Fruit fly (Drosophila melanogaster) whole organism, embryonic: ENCODE results near the gene Cog3.
A peak's percentile ranks its signal among the peaks of the same experiment; 100 is the strongest.

ENCODE experiments used
- Asciz ChIP-seq: fragments of 200-800 bp; sonication (Bioruptor generic); optimal IDR thresholded peaks from 2 replicates; lab custom pipeline; 2017; ENCODE audit warnings: missing biosample characterization, mild to moderate bottlenecking, missing genetic modification characterization, missing genetic modification reagents
- Blimp-1 ChIP-seq: fragments of 200-800 bp; sonication (Bioruptor generic); optimal IDR thresholded peaks from 3 replicates; lab custom pipeline; 2018; ENCODE audit warnings: missing biosample characterization, missing genetic modification characterization, mild to moderate bottlenecking, moderate library complexity, missing genetic modification reagents
- CG10321 ChIP-seq: fragments of 200-800 bp; sonication (Bioruptor generic); IDR thresholded peaks from 2 replicates; pipeline ENCODE4 v1.3.6; 2022; ENCODE audit warnings: missing biosample characterization, missing genetic modification characterization
- CG10979 ChIP-seq: fragments of 200-800 bp; sonication (Bioruptor generic); optimal IDR thresholded peaks from 2 replicates; lab custom pipeline; 2018; ENCODE audit warnings: missing biosample characterization, mild to moderate bottlenecking, missing genetic modification characterization, moderate library complexity
- CG11695 ChIP-seq: fragments of 200-800 bp; sonication (Bioruptor generic); IDR thresholded peaks from 3 replicates; pipeline ENCODE4 v1.3.6; 2022; ENCODE audit warnings: missing biosample characterization, missing genetic modification characterization
- CG11723 ChIP-seq: fragments of 200-800 bp; sonication (Bioruptor generic); optimal IDR thresholded peaks from 2 replicates; lab custom pipeline; 2017; ENCODE audit warnings: missing biosample characterization, mild to moderate bottlenecking, missing genetic modification characterization
- CG15269 ChIP-seq: fragments of 200-800 bp; sonication (Bioruptor generic); optimal IDR thresholded peaks from 2 replicates; lab custom pipeline; 2018; ENCODE audit warnings: missing biosample characterization, mild to moderate bottlenecking, missing genetic modification characterization, moderate library complexity
- CG17361 ChIP-seq: fragments of 200-800 bp; sonication (Bioruptor generic); IDR thresholded peaks from 3 replicates; pipeline ENCODE4 v1.3.6; 2022; ENCODE audit warnings: missing biosample characterization, missing genetic modification characterization
- CG1832 ChIP-seq: fragments of 200-800 bp; sonication (Bioruptor generic); optimal IDR thresholded peaks from 2 replicates; lab custom pipeline; 2017; ENCODE audit warnings: missing biosample characterization, mild to moderate bottlenecking, missing genetic modification characterization, inconsistent platforms
- CG2202 ChIP-seq: fragments of 200-800 bp; sonication (Bioruptor generic); optimal IDR thresholded peaks from 2 replicates; lab custom pipeline; 2018; ENCODE audit warnings: missing biosample characterization, mild to moderate bottlenecking, missing genetic modification characterization
- CG2712 ChIP-seq: fragments of 200-800 bp; optimal IDR thresholded peaks from 3 replicates; lab custom pipeline; 2019; ENCODE audit warnings: missing biosample characterization, mild to moderate bottlenecking, missing genetic modification characterization, moderate library complexity
- CG3163 ChIP-seq: fragments of 200-800 bp; sonication (Bioruptor generic); optimal IDR thresholded peaks from 3 replicates; lab custom pipeline; 2016; ENCODE audit warnings: missing biosample characterization, missing genetic modification characterization
- CG32532 ChIP-seq: fragments of 200-800 bp; sonication (Bioruptor generic); IDR thresholded peaks from 2 replicates; pipeline ENCODE4 v1.3.6; 2022; ENCODE audit warnings: missing biosample characterization, missing genetic modification characterization
- CG3726 ChIP-seq: fragments of 200-800 bp; sonication (Bioruptor generic); IDR thresholded peaks from 3 replicates; pipeline ENCODE4, ENCODE4 v1.3.6; 2022; ENCODE audit warnings: missing biosample characterization, missing genetic modification characterization
- CG3847 ChIP-seq: fragments of 200-800 bp; sonication (Bioruptor generic); IDR thresholded peaks from 2 replicates; pipeline ENCODE4 v1.3.6; 2022; ENCODE audit warnings: missing biosample characterization, missing genetic modification characterization
- CoRest ChIP-seq: fragments of 200-800 bp; sonication (Bioruptor generic); optimal IDR thresholded peaks from 3 replicates; lab custom pipeline; 2018; ENCODE audit warnings: missing biosample characterization, mild to moderate bottlenecking, missing genetic modification characterization, moderate library complexity
- Dad ChIP-seq: fragments of 200-800 bp; sonication (Bioruptor generic); optimal IDR thresholded peaks from 3 replicates; lab custom pipeline; 2016; ENCODE audit warnings: missing biosample characterization, missing genetic modification characterization
- ERR ChIP-seq: fragments of 200-800 bp; sonication (Bioruptor generic); optimal IDR thresholded peaks from 2 replicates; lab custom pipeline; 2016; ENCODE audit warnings: missing biosample characterization, missing genetic modification characterization
- Ets65A ChIP-seq: fragments of 200-800 bp; sonication (Bioruptor generic); peaks from one replicate; lab custom pipeline; 2016; ENCODE audit warnings: missing biosample characterization, missing genetic modification characterization
- HmgZ ChIP-seq: fragments of 200-800 bp; sonication (Bioruptor generic); optimal IDR thresholded peaks from 2 replicates; lab custom pipeline; 2018; ENCODE audit warnings: missing biosample characterization, mild to moderate bottlenecking, missing genetic modification characterization
- Hsf ChIP-seq: fragments of 200-800 bp; sonication (Bioruptor generic); optimal IDR thresholded peaks from 3 replicates; lab custom pipeline; 2016; ENCODE audit warnings: missing biosample characterization, missing genetic modification characterization
- Med ChIP-seq: fragments of 200-800 bp; sonication (Bioruptor generic); peaks from one replicate; lab custom pipeline; 2016; ENCODE audit warnings: missing biosample characterization, missing genetic modification characterization, mild to moderate bottlenecking, inconsistent platforms, moderate library complexity
- Optix ChIP-seq: fragments of 200-800 bp; sonication (Bioruptor generic); IDR thresholded peaks from 3 replicates; pipeline ENCODE4 v1.3.6; 2022; ENCODE audit warnings: missing biosample characterization, missing genetic modification characterization
- PHDP ChIP-seq: fragments of 200-800 bp; sonication (Bioruptor generic); optimal IDR thresholded peaks from 3 replicates; lab custom pipeline; 2018; ENCODE audit warnings: missing biosample characterization, mild to moderate bottlenecking, missing genetic modification characterization, moderate library complexity
- Trl ChIP-seq, 3 experiments: fragments of >200 bp in 2 of 3; fragments of 200-800 bp in 1 of 3; sonication (Bioruptor generic) in 1 of 3; optimal IDR thresholded peaks; 2 replicates in 1 of 3; 3 replicates in 2 of 3; lab custom pipeline; 2016 to 2017; ENCODE audit warnings: missing biosample characterization in 1 of 3, missing genetic modification characterization in 1 of 3
- Usf ChIP-seq: fragments of 200-800 bp; sonication (Bioruptor generic); optimal IDR thresholded peaks from 2 replicates; lab custom pipeline; 2017; ENCODE audit warnings: missing genotype, missing biosample characterization, missing genetic modification characterization
- al ChIP-seq: fragments of 200-800 bp; sonication (Bioruptor generic); IDR thresholded peaks from 2 replicates; pipeline ENCODE4 v1.3.6; 2022; ENCODE audit warnings: missing biosample characterization, missing genetic modification characterization
- ap ChIP-seq: fragments of 200-800 bp; sonication (Bioruptor generic); IDR thresholded peaks from 2 replicates; pipeline ENCODE4 v1.3.6; 2022; ENCODE audit warnings: missing biosample characterization, missing genetic modification characterization
- chif ChIP-seq, 2 experiments: fragments of 200-800 bp; sonication (Bioruptor generic); optimal IDR thresholded peaks; 3 replicates each; lab custom pipeline; 2016; ENCODE audit warnings: missing biosample characterization in 2 of 2, missing genetic modification characterization in 2 of 2
- esg ChIP-seq: fragments of 200-800 bp; sonication (Bioruptor generic); conservative IDR thresholded peaks from 2 replicates; pipeline ENCODE4 v1.3.6; 2022; ENCODE audit warnings: missing biosample characterization, missing genetic modification characterization
- fu2 ChIP-seq: fragments of 200-800 bp; sonication (Bioruptor generic); optimal IDR thresholded peaks from 2 replicates; lab custom pipeline; 2016; ENCODE audit warnings: missing biosample characterization, missing genetic modification characterization
- h ChIP-seq: fragments of >200 bp; optimal IDR thresholded peaks from 2 replicates; lab custom pipeline; 2017
- her ChIP-seq: fragments of 200-800 bp; sonication (Bioruptor generic); optimal IDR thresholded peaks from 2 replicates; lab custom pipeline; 2016; ENCODE audit warnings: missing biosample characterization, missing genetic modification characterization
- maf-S ChIP-seq: fragments of 200-800 bp; sonication (Bioruptor generic); optimal IDR thresholded peaks from 2 replicates; lab custom pipeline; 2016; ENCODE audit warnings: missing biosample characterization, missing genetic modification characterization
- otp ChIP-seq: fragments of 200-800 bp; sonication (Bioruptor generic); IDR thresholded peaks from 3 replicates; pipeline ENCODE4, ENCODE4 v1.3.6; 2022; ENCODE audit warnings: missing biosample characterization, missing genetic modification characterization
- pan ChIP-seq, 4 experiments: fragments of >200 bp in 3 of 4; fragments of 200-800 bp in 1 of 4; sonication (Bioruptor generic) in 1 of 4; optimal IDR thresholded peaks in 3 of 4; IDR thresholded peaks in 1 of 4; 2 replicates each; pipeline versions ENCODE4 v1.3.6 to Lab custom; 2017 to 2022; ENCODE audit warnings: missing biosample characterization in 2 of 4, missing genetic modification characterization in 2 of 4, mixed read lengths in 1 of 4
- pita ChIP-seq: fragments of 200-800 bp; sonication (Bioruptor generic); optimal IDR thresholded peaks from 2 replicates; lab custom pipeline; 2017; ENCODE audit warnings: missing biosample characterization, mild to moderate bottlenecking, missing genetic modification characterization
- pum ChIP-seq: fragments of 200-800 bp; sonication (Bioruptor generic); optimal IDR thresholded peaks from 2 replicates; lab custom pipeline; 2016; ENCODE audit warnings: missing biosample characterization, missing genetic modification characterization
- sisA ChIP-seq: fragments of 200-800 bp; sonication (Bioruptor generic); IDR thresholded peaks from 2 replicates; pipeline ENCODE4 v1.3.6; 2022; ENCODE audit warnings: missing biosample characterization, missing genetic modification characterization
- slou ChIP-seq: fragments of 200-800 bp; sonication (Bioruptor generic); optimal IDR thresholded peaks from 3 replicates; lab custom pipeline; 2016; ENCODE audit warnings: missing biosample characterization, missing genetic modification characterization
- slp2 ChIP-seq: fragments of 200-800 bp; sonication (Bioruptor generic); optimal IDR thresholded peaks from 2 replicates; lab custom pipeline; 2016; ENCODE audit warnings: missing biosample characterization, missing genetic modification characterization
- wor ChIP-seq: fragments of 200-800 bp; sonication (Bioruptor generic); IDR thresholded peaks from 2 replicates; pipeline ENCODE4 v1.3.6; 2022; ENCODE audit warnings: missing biosample characterization, missing genetic modification characterization

Cog3 gene

dm6 chr2L:3444789-3445188 lies 12.1 kb downstream of the Cog3 start (continued):
- TF ChIP-seq CG3163 (GFP tag; lab: Kevin White, UChicago) (peak; percentile 2), sisA (GFP tag; lab: Robert Waterston, UW) (peak; percentile 46), her (peak; percentile 5), slp2 (GFP tag; lab: Kevin White, UChicago) (peak; percentile 26), al (GFP tag; lab: Robert Waterston, UW) (0 out of 2 replicates have a peak, but pooled peaks have one; percentile 21), ap (GFP tag; lab: Robert Waterston, UW) (0 out of 2 replicates have a peak, but pooled peaks have one; percentile 19), CG32532 (GFP tag; lab: Robert Waterston, UW) (peak; percentile 38; the same call in 1 of the 2 replicates), CG2202 (tag; lab: Kevin White, UChicago) (no peak), CG10979 (tag; lab: Kevin White, UChicago) (peak; percentile 35), pum (GFP tag; lab: Kevin White, UChicago) (peak; percentile 5), CG10321 (GFP tag; lab: Robert Waterston, UW) (no peak), ERR (GFP tag; lab: Kevin White, UChicago) (peak; percentile 22), CoRest (peak; percentile 22), HmgZ (tag; lab: Kevin White, UChicago) (no peak), Trl (optimal IDR thresholded peaks at IDR 0.05; lab: Kevin White, UChicago) (no peak), Trl (GFP tag; optimal IDR thresholded peaks at IDR 0.05; lab: Kevin White, UChicago) (peak; percentile 7), esg (GFP tag; lab: Robert Waterston, UW) (peak; percentile 60), pita (GFP tag; lab: Kevin White, UChicago) (no peak), Usf (no peak), CG11723 (GFP tag; lab: Kevin White, UChicago) (no peak), Dad (GFP tag; lab: Kevin White, UChicago) (no peak), CG3847 (GFP tag; lab: Robert Waterston, UW) (peak; percentile 45; the same call in 1 of the 2 replicates), wor (GFP tag; lab: Robert Waterston, UW) (0 out of 2 replicates have a peak, but pooled peaks have one; percentile 21), otp (GFP tag; lab: Robert Waterston, UW) (peak; percentile 67; the same call in 1 of the 3 replicates), Ets65A (GFP tag; lab: Kevin White, UChicago) (peak; percentile 95), CG15269 (tag; lab: Kevin White, UChicago) (peak; percentile 36), PHDP (tag; lab: Kevin White, UChicago) (peak; percentile 22), CG11695 (GFP tag; lab: Robert Waterston, UW) (0 out of 3 replicates have a peak, but pooled peaks have one; percentile 33), CG3726 (GFP tag; lab: Robert Waterston, UW) (0 out of 3 replicates have a peak, but pooled peaks have one; percentile 20), Optix (GFP tag; lab: Robert Waterston, UW) (peak; percentile 60; the same call in 1 of the 3 replicates), h (lab: Kevin White, UChicago) (no peak), CG2712 (tag; lab: Kevin White, UChicago) (peak; percentile 36), Asciz (no peak), CG17361 (GFP tag; lab: Robert Waterston, UW) (no peak), chif (GFP tag; optimal IDR thresholded peaks at IDR 0.05; lab: Kevin White, UChicago) (peak; percentile 39 to 59), maf-S (GFP tag; lab: Kevin White, UChicago) (no peak), fu2 (GFP tag; lab: Kevin White, UChicago) (peak; percentile 17)

- peak; percentile 46 for TF ChIP-seq Med (GFP tag; lab: Kevin White, UChicago)
- TF ChIP-seq pan (optimal IDR thresholded peaks at IDR 0.05; lab: Kevin White, UChicago) = no peak
- TF ChIP-seq pan (GFP tag; optimal IDR thresholded peaks at IDR 0.05 in 1 of 2, IDR thresholded peaks at IDR 0.05 in 1 of 2) = peak in 1 of 2 experiments; percentile 42
- no peak for TF ChIP-seq maf-S (GFP tag; lab: Kevin White, UChicago)
- TF ChIP-seq Hsf (GFP tag; lab: Kevin White, UChicago) = no peak
- peak; percentile 1 for TF ChIP-seq Blimp-1 (GFP tag; lab: Kevin White, UChicago)
- no peak for TF ChIP-seq slou
- TF ChIP-seq CG1832 = no peak
- peak; percentile 23 for TF ChIP-seq Ets65A (GFP tag; lab: Kevin White, UChicago)
- 0 out of 2 replicates have a peak, but pooled peaks have one; percentile 9 for TF ChIP-seq CG10321 (GFP tag; lab: Robert Waterston, UW)
Observed at dm6 chr2L:3441673-3442072, 15.2 kb downstream of the Cog3 start.
